Fruit fly (Drosophila melanogaster) Kc167 (cell line): ENCODE results near the gene Arp10.

Source experiments
- Myc ChIP-seq: fragments of >200 bp; optimal IDR thresholded peaks from 2 replicates; lab custom pipeline; 2017; ENCODE audit warnings: missing external identifiers
- Sin3A ChIP-seq: fragments of >200 bp; optimal IDR thresholded peaks from 2 replicates; lab custom pipeline; 2018; ENCODE audit warnings: missing external identifiers
- h ChIP-seq: fragments of >200 bp; optimal IDR thresholded peaks from 3 replicates; lab custom pipeline; 2018; ENCODE audit warnings: missing external identifiers
- insv ChIP-seq: fragments of >200 bp; optimal IDR thresholded peaks from 3 replicates; lab custom pipeline; 2018; ENCODE audit warnings: missing external identifiers
- psq ChIP-seq: fragments of >200 bp; optimal IDR thresholded peaks from 2 replicates; lab custom pipeline; 2017; ENCODE audit warnings: missing external identifiers
- ttk ChIP-seq: sonication (Bioruptor generic); optimal IDR thresholded peaks from 2 replicates; lab custom pipeline; 2017; ENCODE audit warnings: missing external identifiers

The Arp10 gene

DNA sequence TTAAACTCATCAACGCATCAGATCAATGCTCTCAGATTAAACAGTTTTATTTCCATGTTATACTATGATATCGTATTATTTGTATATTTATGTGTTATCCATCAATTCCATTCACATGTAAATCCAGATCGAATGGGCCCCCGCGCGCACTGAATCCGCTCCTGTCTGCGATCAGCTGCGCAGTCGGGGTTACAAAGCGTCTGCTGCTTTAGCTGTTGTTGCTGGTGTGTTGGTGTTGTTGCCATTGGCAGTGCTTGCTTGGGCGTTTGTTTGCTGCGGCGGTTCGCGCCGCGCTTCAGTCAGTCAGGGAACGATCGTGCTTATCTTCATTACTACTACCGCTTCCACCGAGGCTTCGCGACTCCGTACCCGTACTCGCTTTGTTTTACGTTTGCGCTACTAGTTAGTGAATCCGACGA lies 21.0 kb upstream of the Arp10 start, which contains the start of gene Zw:
TSS of gene Zw (plus strand) at position 262 of the 419 bp plus-strand sequence.
- no peak for TF ChIP-seq Sin3A
- no peak for TF ChIP-seq h (lab: Kevin White, UChicago)
- no peak for TF ChIP-seq insv (lab: Kevin White, UChicago)
- no peak for TF ChIP-seq ttk (lab: Kevin White, UChicago)

DNA sequence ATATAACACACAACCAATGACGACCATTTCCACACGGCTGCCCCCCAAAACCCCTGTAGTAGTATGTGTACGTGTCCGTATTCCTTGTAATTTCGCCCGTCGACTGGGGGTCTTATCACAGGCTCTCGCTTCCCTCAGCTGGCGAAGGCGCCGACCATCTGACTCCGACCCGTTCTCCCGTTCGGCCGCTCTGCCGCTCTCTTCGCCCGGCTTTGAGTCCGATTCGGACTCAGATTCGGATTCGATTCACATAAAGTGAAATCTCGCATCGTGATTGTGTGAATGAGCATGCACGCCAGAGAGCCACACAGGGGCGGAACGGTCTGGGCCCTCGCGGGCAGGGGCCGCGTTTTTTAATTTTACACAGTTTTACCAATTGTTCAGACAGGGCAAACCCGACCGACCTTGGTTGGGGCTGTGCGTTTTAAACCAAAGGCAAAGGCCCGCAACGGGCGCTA lies 19.7 kb upstream of the Arp10 start:
- TF ChIP-seq ttk (lab: Kevin White, UChicago): no peak
- TF ChIP-seq insv (lab: Kevin White, UChicago): no peak
- no peak for TF ChIP-seq Sin3A
- TF ChIP-seq psq: no peak
- no peak for TF ChIP-seq h (lab: Kevin White, UChicago)
- no peak for TF ChIP-seq Myc

DNA sequence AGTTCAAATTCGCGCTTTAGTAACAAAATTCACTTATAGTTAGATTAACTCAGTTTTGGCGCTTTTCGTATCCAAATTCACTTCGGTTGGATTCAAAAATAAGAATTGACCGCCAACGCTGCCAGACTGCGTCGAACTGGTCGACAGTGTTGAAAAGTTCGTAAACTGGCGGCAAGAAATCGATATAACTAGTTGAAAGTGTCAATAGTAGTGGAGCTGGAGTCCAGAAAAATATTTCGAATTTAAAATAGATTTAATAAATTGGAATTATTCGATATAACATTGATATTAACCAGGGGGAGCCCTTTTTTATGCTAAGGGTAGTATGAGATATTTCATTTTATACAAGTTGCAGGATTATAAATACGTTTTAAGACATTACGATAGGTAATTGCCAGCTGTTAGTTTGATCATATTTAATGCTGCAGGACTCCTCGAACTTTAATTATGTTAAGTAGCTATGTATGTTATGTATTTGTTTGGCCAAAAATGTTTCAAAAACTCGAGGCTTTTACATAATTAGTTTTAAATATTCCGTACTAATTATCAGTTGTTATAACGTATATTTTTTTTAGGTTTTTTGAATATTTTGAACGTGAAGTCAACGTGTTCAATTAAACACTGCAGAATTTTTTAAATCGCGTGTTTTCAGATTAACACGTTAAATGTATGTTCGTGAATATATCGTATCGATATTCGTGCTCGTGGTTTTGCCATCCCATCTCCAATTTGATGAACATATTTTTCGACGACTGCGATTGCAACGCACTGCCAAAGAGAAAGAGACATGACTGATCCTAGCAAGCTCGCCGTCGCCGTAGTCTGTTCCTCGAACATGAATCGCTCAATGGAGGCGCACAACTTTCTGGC lies 18.1 kb upstream of the Arp10 start, which contains the start of the genes CG14223 and Ssu72:
TSS of gene CG14223 (minus strand) at position 113 of the 870 bp plus-strand sequence.
TSS of gene Ssu72 (plus strand) at position 703 of the 870 bp plus-strand sequence.
- TF ChIP-seq Sin3A: no peak
- TF ChIP-seq insv (lab: Kevin White, UChicago): no peak
- no peak for TF ChIP-seq Myc
- no peak for TF ChIP-seq ttk (lab: Kevin White, UChicago)
- no peak for TF ChIP-seq h (lab: Kevin White, UChicago)
- no peak for TF ChIP-seq psq

DNA sequence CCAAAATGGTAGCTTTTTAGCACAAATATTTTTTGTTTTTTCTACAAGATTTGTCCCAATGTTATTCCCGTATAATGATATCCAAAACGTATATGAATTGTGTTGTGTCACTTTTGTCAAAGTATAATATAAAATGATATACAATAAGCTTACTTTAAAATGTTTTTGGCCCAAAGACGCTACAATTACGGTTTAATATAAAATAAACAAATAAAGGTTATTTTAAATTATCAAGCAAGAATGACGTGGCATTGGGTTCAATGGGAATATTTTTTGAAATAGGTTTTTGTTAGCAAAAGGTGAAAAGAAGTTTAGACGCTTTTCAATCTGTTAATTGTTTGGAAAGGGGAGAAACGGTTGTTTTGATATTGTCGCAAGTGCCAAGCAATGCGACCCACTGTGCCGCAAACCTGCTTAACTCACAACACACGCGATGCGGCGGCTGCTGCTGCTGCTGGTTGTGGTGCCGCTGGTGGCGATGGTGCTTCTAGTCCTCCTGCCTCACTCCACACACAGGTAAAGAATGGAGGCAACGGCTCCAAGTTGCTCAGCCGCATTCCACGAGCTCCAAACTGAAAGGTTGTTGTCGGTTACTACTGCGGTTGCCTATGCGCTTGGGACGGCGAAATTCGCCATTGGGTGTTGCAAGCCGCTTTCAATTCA lies 17.4 kb upstream of the Arp10 start:
- no peak for TF ChIP-seq psq
- no peak for TF ChIP-seq ttk (lab: Kevin White, UChicago)
- no peak for TF ChIP-seq Myc
- TF ChIP-seq h (lab: Kevin White, UChicago): no peak
- TF ChIP-seq insv (lab: Kevin White, UChicago): no peak
- no peak for TF ChIP-seq Sin3A

DNA sequence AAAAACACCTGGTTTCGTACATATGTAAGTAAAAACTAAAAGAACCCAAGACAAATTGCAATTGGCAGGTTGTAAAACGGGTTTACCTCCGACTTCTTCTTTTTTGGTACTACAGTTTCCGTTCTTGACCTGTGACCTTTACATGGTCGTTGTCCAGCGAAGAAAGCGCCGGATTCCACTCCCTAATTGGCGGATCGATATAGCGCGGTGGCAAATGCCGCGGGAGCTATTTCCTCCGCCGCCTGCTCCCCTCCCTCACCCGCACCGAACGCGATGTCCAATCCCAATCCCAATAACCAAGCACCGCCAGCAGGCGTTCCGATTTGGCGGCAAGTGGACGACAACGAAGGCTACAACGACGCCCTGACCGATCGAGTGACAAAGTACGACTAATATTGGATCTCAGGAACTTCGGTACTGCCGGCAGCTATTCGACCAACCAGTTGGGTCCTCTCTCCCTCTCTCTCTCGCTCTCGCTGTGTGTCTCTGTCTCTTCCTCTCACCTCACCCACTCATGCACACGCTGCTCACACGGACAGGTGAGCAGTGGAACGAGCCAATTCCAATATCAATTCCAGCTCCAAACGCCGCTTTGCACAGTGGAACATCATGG lies 16.7 kb upstream of the Arp10 start:
- TF ChIP-seq Myc (no peak), h (lab: Kevin White, UChicago) (no peak), ttk (lab: Kevin White, UChicago) (no peak), Sin3A (no peak), insv (lab: Kevin White, UChicago) (no peak), psq (no peak)

DNA sequence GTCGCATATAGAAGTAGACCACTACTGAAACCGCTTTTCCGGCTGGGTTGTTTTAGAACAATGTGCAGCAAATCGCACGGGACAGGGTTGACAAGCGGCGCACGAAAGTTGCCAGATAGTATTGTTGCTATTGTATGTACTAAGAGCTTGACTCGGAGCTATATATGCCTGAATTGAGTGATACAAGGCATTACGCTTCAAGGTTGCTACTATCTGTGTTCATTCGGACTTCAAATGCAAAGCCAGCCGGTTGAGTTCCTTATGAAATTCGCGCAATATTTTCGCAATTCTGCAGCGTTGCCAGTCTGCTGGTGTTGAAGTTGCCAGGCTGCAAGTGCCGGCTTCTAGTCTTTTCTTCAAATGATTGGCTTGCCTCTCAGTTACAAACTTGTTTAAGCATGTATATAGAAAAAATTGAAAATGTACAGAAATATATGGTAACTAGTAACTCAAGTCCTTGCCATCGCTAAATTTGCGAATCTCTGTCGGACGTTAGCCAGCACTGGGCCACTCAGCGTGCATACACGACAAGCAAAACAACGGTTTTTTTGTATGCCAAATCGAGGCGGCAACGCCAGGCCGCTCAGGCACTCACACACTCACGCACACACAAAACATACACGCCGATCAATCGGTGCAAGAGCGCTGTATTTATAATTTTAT lies 5.9 kb upstream of the Arp10 start, which contains the start of the genes Ranbp21 and Elys:
TSS of gene Ranbp21 (minus strand) at position 513 of the 663 bp plus-strand sequence.
TSS of gene Elys (plus strand) at position 549 of the 663 bp plus-strand sequence.
- TF ChIP-seq psq: no peak
- no peak for TF ChIP-seq Myc
- TF ChIP-seq insv (lab: Kevin White, UChicago): no peak
- no peak for TF ChIP-seq Sin3A
- no peak for TF ChIP-seq ttk (lab: Kevin White, UChicago)
- TF ChIP-seq h (lab: Kevin White, UChicago): no peak

DNA sequence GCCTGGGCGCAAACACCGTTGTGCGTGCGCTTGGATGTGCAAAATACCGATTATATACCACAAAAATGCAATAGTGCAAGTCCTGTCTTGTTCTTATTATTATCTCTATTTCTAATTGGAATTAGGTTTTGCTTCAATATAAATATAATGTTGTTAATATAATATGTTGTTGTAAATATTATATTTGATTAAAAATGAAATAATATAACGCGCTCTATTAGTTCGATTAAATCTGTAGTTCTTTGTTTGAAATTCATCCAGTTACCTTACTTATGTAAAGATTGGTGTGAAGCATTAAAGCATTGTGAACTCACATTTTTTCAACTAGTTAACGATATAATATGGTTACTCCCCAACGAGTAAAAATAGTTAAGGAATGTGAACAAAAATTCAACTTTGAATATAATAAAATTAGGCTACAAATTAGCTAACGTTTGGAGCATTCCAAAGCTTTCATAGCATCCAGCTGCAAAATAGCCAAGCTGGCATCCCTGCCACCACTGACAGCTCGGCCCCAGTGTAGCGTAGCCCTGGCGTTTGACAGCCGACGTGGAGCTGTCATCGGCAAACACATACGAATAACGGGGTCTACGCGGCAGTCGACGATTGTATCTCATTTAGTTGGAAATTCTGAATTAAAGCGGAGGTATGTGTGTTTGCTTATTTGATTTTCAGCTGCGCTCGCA lies 3.0 kb downstream of the Arp10 start, which contains the start of the genes CG12237 and Sec61gamma:
TSS of gene CG12237 (minus strand) at position 51 of the 686 bp plus-strand sequence.
TSS of gene Sec61gamma (plus strand) at position 509 of the 686 bp plus-strand sequence.
- TF ChIP-seq Myc (no peak), h (lab: Kevin White, UChicago) (no peak), Sin3A (no peak), ttk (lab: Kevin White, UChicago) (no peak), insv (lab: Kevin White, UChicago) (no peak), psq (no peak)

DNA sequence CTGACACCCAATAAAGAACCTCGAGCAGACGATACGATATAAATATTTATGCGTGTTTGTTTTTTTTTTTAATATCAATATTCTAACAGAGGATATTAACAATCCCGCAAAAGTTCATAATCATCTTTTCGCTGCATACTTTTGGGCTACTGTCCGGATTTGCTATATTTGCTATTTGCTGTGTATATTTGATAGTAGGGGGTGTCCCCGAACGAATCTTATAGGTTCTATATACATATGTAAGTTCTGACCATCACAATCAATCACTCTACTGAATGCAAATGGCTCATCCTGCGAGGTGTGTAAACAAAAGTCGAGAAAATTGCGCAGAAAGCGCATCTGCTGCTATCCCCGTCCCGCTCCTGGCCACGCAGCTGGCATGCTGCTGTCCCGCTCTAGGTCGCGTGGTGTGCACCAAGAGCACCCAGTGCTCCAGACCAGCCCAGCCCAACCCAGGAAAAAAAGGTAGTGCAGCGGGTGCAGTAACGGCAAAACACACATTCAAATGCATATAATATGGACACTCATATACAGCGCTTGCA lies 5.2 kb downstream of the Arp10 start:
- no peak for TF ChIP-seq Sin3A
- TF ChIP-seq psq: no peak
- TF ChIP-seq Myc: no peak
- no peak for TF ChIP-seq h (lab: Kevin White, UChicago)
- TF ChIP-seq ttk (lab: Kevin White, UChicago): no peak
- no peak for TF ChIP-seq insv (lab: Kevin White, UChicago)

DNA sequence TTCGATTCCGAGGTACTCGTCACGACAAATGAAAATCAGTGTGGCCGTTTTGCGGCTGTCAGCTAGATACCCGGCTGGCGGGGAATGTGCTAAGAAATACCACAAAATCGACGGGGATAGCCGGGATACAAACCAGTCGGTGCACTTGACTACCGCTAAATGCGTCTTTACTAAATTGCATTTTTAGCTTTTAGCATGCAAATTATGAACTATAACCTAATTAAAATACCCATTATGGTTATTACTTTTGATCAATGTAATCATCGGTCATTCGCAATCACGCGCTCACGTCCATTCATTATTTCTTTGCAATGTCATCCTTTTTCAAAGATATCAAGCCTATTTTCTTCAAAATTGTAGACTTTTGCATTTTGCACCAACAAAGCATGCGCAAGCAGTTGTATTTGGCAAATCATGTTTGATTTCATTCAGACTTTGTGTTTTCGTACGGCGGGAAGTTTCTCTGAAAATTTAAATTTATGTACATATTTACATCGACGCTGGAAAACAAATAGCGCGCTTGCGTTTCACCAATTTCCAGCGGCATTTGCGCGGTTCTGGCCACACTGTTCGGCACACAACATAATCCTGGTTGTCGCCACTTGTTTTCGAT lies 7.5 kb downstream of the Arp10 start, which contains the start of gene Rcd-1:
TSS of gene Rcd-1 (plus strand) at position 440 of the 613 bp plus-strand sequence.
- no peak for TF ChIP-seq psq
